Worm (Caenorhabditis elegans): ENCODE results near the gene str-151.

- TF ChIP-seq sem-2 (GFP tag; optimal IDR thresholded peaks at IDR 0.05) (no peak), ztf-11 (tag; optimal IDR thresholded peaks at IDR 0.05) (no peak), lin-13 (tag; optimal IDR thresholded peaks at IDR 0.05) (no peak), elt-1 (tag; optimal IDR thresholded peaks at IDR 0.05; ENCODE audit: borderline replicate concordance, insufficient read depth) (no peak), unc-39 (tag; optimal IDR thresholded peaks at IDR 0.05) (no peak)
These were observed 36.3 kb upstream of the str-151 start for ce11 chrV:16539666-16540065.

All from whole organism, mixed stage, embryonic.